Worm (Caenorhabditis elegans) whole organism, mixed stage, embryonic: ENCODE data around the gene F49E8.6.

ENCODE experiments used
- nhr-12 ChIP-seq: fragments of 150-350 bp; optimal IDR thresholded peaks from 2 replicates; lab custom pipeline; 2014; ENCODE audit warnings: missing biosample characterization, missing genetic modification characterization
- sptf-1 ChIP-seq: sonication (generic microtip); optimal IDR thresholded peaks from 2 replicates; lab custom pipeline; 2017; ENCODE audit warnings: mild to moderate bottlenecking, missing genetic modification characterization, moderate library complexity, missing compliant biosample characterization
- unc-62 ChIP-seq: fragments of 150-350 bp; optimal IDR thresholded peaks from 2 replicates; lab custom pipeline; 2014; ENCODE audit warnings: missing biosample characterization, missing genetic modification reagents, missing genetic modification characterization

DNA sequence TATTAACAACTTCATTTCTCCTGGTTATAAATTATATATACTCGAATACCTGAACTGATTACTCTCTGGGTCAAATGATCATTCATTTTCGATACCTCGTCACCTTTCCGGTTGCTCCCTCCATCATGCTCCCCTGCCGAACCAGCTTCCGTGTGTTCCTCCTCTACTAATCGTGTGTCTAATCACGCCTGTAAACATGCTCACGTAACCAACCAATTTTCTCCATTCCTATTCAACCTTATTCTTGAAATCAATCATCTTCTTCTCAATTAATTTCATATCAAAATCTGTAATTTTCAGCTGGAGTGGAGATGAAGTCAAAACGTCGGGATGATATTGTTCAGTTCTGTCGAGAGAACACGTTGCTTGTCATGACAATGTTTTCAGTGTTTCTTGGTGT is 51.1 kb downstream of the F49E8.6 start, which contains the start of gene glt-6:
- TF ChIP-seq unc-62 (GFP tag; lab: Kevin White, UChicago), result no peak
- TF ChIP-seq sptf-1 (tag; lab: Kevin White, UChicago), result no peak
- TF ChIP-seq nhr-12, result no peak
